Worm (Caenorhabditis elegans) whole organism, L4 larva: Measurements from ENCODE around the gene clec-76.

ENCODE experiments used
- F26F4.8 ChIP-seq: fragments of 200-800 bp; sonication (Bioruptor generic); conservative IDR thresholded peaks from 2 replicates; pipeline ENCODE4 v1.3.6; 2022; ENCODE audit warnings: missing genetic modification characterization, missing compliant biosample characterization
- F44E2.7 ChIP-seq: fragments of 200-800 bp; sonication (Bioruptor generic); IDR thresholded peaks from 2 replicates; pipeline ENCODE4 v2.1.2; 2022; ENCODE audit warnings: missing genetic modification characterization, missing compliant biosample characterization
- F49E8.2 ChIP-seq: sonication (generic microtip); optimal IDR thresholded peaks from 2 replicates; lab custom pipeline; 2016; ENCODE audit warnings: missing compliant biosample characterization, mild to moderate bottlenecking, missing genetic modification characterization, borderline replicate concordance
- T26A8.4 ChIP-seq: fragments of 200-800 bp; sonication (Bioruptor generic); IDR thresholded peaks from 2 replicates; pipeline ENCODE4 v1.3.6; 2022; ENCODE audit warnings: missing genetic modification characterization, missing compliant biosample characterization
- Y48G9A.11 ChIP-seq: fragments of 200-800 bp; sonication (Bioruptor generic); IDR thresholded peaks from 2 replicates; pipeline ENCODE4 v1.3.6; 2022; ENCODE audit warnings: missing genetic modification reagents, missing genetic modification characterization, missing compliant biosample characterization
- Y5F2A.4 ChIP-seq: fragments of 200-800 bp; sonication (Bioruptor generic); optimal IDR thresholded peaks from 2 replicates; lab custom pipeline; 2018; ENCODE audit warnings: mild to moderate bottlenecking, missing genetic modification characterization, missing compliant biosample characterization
- Y75B8A.6 ChIP-seq: fragments of 200-800 bp; sonication (Bioruptor generic); IDR thresholded peaks from 2 replicates; pipeline ENCODE4 v1.3.6; 2022; ENCODE audit warnings: missing genetic modification reagents, missing genetic modification characterization, missing compliant biosample characterization
- ceh-28 ChIP-seq: fragments of 150-350 bp; optimal IDR thresholded peaks from 2 replicates; lab custom pipeline; 2014; ENCODE audit warnings: missing biosample characterization, missing genetic modification reagents, missing genetic modification characterization
- ceh-32 ChIP-seq: sonication (generic microtip); optimal IDR thresholded peaks from 2 replicates; lab custom pipeline; 2016; ENCODE audit warnings: mild to moderate bottlenecking, missing genetic modification characterization, missing compliant biosample characterization; ENCODE audit not compliant: poor library complexity
- ceh-44 ChIP-seq: fragments of 200-800 bp; sonication (Bioruptor generic); IDR thresholded peaks from 2 replicates; pipeline ENCODE4 v1.3.6; 2022; ENCODE audit warnings: missing genetic modification reagents, missing genetic modification characterization, missing compliant biosample characterization
- ceh-62 ChIP-seq: sonication (generic microtip); optimal IDR thresholded peaks from 2 replicates; lab custom pipeline; 2017; ENCODE audit warnings: missing biosample characterization, missing genetic modification characterization
- ceh-82 ChIP-seq: sonication (generic microtip); optimal IDR thresholded peaks from 2 replicates; lab custom pipeline; 2017; ENCODE audit warnings: missing biosample characterization, missing genetic modification characterization
- ctbp-1 ChIP-seq: fragments of 200-800 bp; sonication (Bioruptor generic); IDR thresholded peaks from 2 replicates; pipeline ENCODE4 v1.3.6; 2022; ENCODE audit warnings: missing genetic modification reagents, missing genetic modification characterization, missing compliant biosample characterization
- daf-12 ChIP-seq: fragments of 150-350 bp; optimal IDR thresholded peaks from 2 replicates; lab custom pipeline; 2014; ENCODE audit warnings: missing biosample characterization, missing genetic modification reagents, missing genetic modification characterization
- daf-16 ChIP-seq, 3 experiments: sonication (generic microtip); optimal IDR thresholded peaks; 2 replicates each; lab custom pipeline; 2016 to 2017; ENCODE audit warnings: missing genetic modification characterization in 3 of 3, missing genetic modification reagents in 3 of 3, mild to moderate bottlenecking in 2 of 3, missing compliant biosample characterization in 2 of 3, missing biosample characterization in 1 of 3, moderate library complexity in 1 of 3
- daf-19 ChIP-seq: fragments of 200-800 bp; sonication (Bioruptor generic); conservative IDR thresholded peaks from 2 replicates; pipeline ENCODE4 v1.3.6; 2022; ENCODE audit warnings: missing genetic modification characterization, missing compliant biosample characterization
- dmd-6 ChIP-seq: fragments of 200-800 bp; sonication (Bioruptor generic); IDR thresholded peaks from 2 replicates; pipeline ENCODE4 v1.3.6; 2022; ENCODE audit warnings: missing genetic modification reagents, missing genetic modification characterization, missing compliant biosample characterization
- dmd-8 ChIP-seq: fragments of 200-800 bp; sonication (Bioruptor generic); IDR thresholded peaks from 2 replicates; pipeline ENCODE4 v1.3.6; 2022; ENCODE audit warnings: missing genetic modification characterization, missing compliant biosample characterization
- fkh-10 ChIP-seq: fragments of 150-350 bp; optimal IDR thresholded peaks from 2 replicates; lab custom pipeline; 2014; ENCODE audit warnings: missing biosample characterization, missing genetic modification reagents, missing genetic modification characterization
- fos-1 ChIP-seq: fragments of 150-350 bp; optimal IDR thresholded peaks from 2 replicates; lab custom pipeline; 2014; ENCODE audit warnings: missing biosample characterization, missing genetic modification characterization
- gei-8 ChIP-seq: fragments of 200-800 bp; sonication (Bioruptor generic); optimal IDR thresholded peaks from 2 replicates; lab custom pipeline; 2018; ENCODE audit warnings: mild to moderate bottlenecking, missing genetic modification characterization, missing compliant biosample characterization
- hif-1 ChIP-seq, 2 experiments: sonication (generic microtip); optimal IDR thresholded peaks; 2 replicates each; lab custom pipeline; 2016 to 2017; ENCODE audit warnings: missing compliant biosample characterization in 2 of 2, missing genetic modification characterization in 2 of 2, missing genetic modification reagents in 2 of 2, missing genotype in 2 of 2, mild to moderate bottlenecking in 1 of 2
- lim-7 ChIP-seq: fragments of 200-800 bp; sonication (Bioruptor generic); IDR thresholded peaks from 2 replicates; pipeline ENCODE4 v1.3.6; 2022; ENCODE audit warnings: missing genetic modification characterization, missing compliant biosample characterization
- lin-13 ChIP-seq: fragments of 150-350 bp; optimal IDR thresholded peaks from 2 replicates; lab custom pipeline; 2014; ENCODE audit warnings: missing biosample characterization, missing genetic modification reagents, missing genetic modification characterization
- lin-15B ChIP-seq: fragments of 150-350 bp; sonication (generic microtip); optimal IDR thresholded peaks from 3 replicates; lab custom pipeline; 2014; ENCODE audit warnings: missing biosample characterization, missing genetic modification characterization
- lin-29 ChIP-seq: fragments of 200-800 bp; sonication (Bioruptor generic); IDR thresholded peaks from 2 replicates; pipeline ENCODE4 v1.3.6; 2022; ENCODE audit warnings: missing genetic modification reagents, missing genetic modification characterization, missing compliant biosample characterization
- lin-38 ChIP-seq: fragments of 200-800 bp; sonication (Bioruptor generic); IDR thresholded peaks from 2 replicates; pipeline ENCODE4 v1.3.6; 2022; ENCODE audit warnings: missing genetic modification reagents, missing genetic modification characterization, missing compliant biosample characterization
- lsy-2 ChIP-seq, 2 experiments: fragments of 150-350 bp in 1 of 2; sonication (generic microtip) in 1 of 2; optimal IDR thresholded peaks; 2 replicates each; lab custom pipeline; 2014 to 2017; ENCODE audit warnings: missing biosample characterization in 2 of 2, missing genetic modification characterization in 2 of 2
- mdl-1 ChIP-seq, 2 experiments: fragments of 150-350 bp in 1 of 2; sonication (generic microtip) in 1 of 2; optimal IDR thresholded peaks; 2 replicates each; lab custom pipeline; 2014 to 2017; ENCODE audit warnings: missing biosample characterization in 2 of 2, missing genetic modification characterization in 2 of 2
- mdt-29 ChIP-seq: fragments of 200-800 bp; sonication (Bioruptor generic); IDR thresholded peaks from 2 replicates; pipeline ENCODE4 v1.3.6; 2022; ENCODE audit warnings: missing genetic modification reagents, missing genetic modification characterization, missing compliant biosample characterization
- mep-1 ChIP-seq: fragments of 150-350 bp; sonication (generic microtip); optimal IDR thresholded peaks from 3 replicates; lab custom pipeline; 2014; ENCODE audit warnings: missing biosample characterization, missing genetic modification characterization
- mxl-2 ChIP-seq: fragments of 200-800 bp; sonication (Bioruptor generic); conservative IDR thresholded peaks from 2 replicates; pipeline ENCODE4 v1.3.6; 2022; ENCODE audit warnings: missing genetic modification reagents, missing genetic modification characterization, missing compliant biosample characterization
- nhr-102 ChIP-seq: sonication (generic microtip); optimal IDR thresholded peaks from 2 replicates; lab custom pipeline; 2016; ENCODE audit warnings: mild to moderate bottlenecking, missing genetic modification characterization, moderate library complexity, missing compliant biosample characterization
- nhr-111 ChIP-seq: fragments of 200-800 bp; sonication (Bioruptor generic); optimal IDR thresholded peaks from 2 replicates; lab custom pipeline; 2018; ENCODE audit warnings: mild to moderate bottlenecking, missing genetic modification characterization, missing compliant biosample characterization
- nhr-237 ChIP-seq: sonication (generic microtip); optimal IDR thresholded peaks from 2 replicates; lab custom pipeline; 2017; ENCODE audit warnings: missing biosample characterization, missing genetic modification characterization
- nhr-28 ChIP-seq: fragments of 150-350 bp; optimal IDR thresholded peaks from 2 replicates; lab custom pipeline; 2014; ENCODE audit warnings: missing biosample characterization, missing genetic modification characterization
- nhr-77 ChIP-seq: fragments of 150-350 bp; optimal IDR thresholded peaks from 2 replicates; lab custom pipeline; 2014; ENCODE audit warnings: missing biosample characterization, missing genetic modification characterization
- pqm-1 ChIP-seq: sonication (generic microtip); optimal IDR thresholded peaks from 2 replicates; lab custom pipeline; 2017; ENCODE audit warnings: missing biosample characterization, missing genetic modification characterization
- rbr-2 ChIP-seq: sonication (generic microtip); optimal IDR thresholded peaks from 2 replicates; lab custom pipeline; 2016; ENCODE audit warnings: missing genotype, missing genetic modification characterization, missing compliant biosample characterization
- saeg-2 ChIP-seq: fragments of 200-800 bp; sonication (Bioruptor generic); IDR thresholded peaks from 2 replicates; pipeline ENCODE4 v1.3.6; 2022; ENCODE audit warnings: missing genetic modification reagents, missing genetic modification characterization, missing compliant biosample characterization
- set-16 ChIP-seq: fragments of 200-800 bp; sonication (Bioruptor generic); IDR thresholded peaks from 2 replicates; pipeline ENCODE4 v1.3.6; 2022; ENCODE audit warnings: missing genetic modification reagents, missing genetic modification characterization, missing compliant biosample characterization
- spr-1 ChIP-seq: sonication (generic microtip); optimal IDR thresholded peaks from 2 replicates; lab custom pipeline; 2016; ENCODE audit warnings: mild to moderate bottlenecking, missing genetic modification characterization, missing compliant biosample characterization
- unc-39 ChIP-seq: sonication (generic microtip); optimal IDR thresholded peaks from 2 replicates; lab custom pipeline; 2017; ENCODE audit warnings: missing biosample characterization, missing genetic modification characterization
- unc-62 ChIP-seq, 3 experiments: fragments of 150-350 bp in 1 of 3; sonication (generic microtip); optimal IDR thresholded peaks in 2 of 3; peaks in 1 of 3; 1 replicate in 1 of 3; 2 replicates in 2 of 3; lab custom pipeline; 2014 to 2017; ENCODE audit warnings: missing biosample characterization in 3 of 3, missing genetic modification characterization in 3 of 3, missing genetic modification reagents in 3 of 3, missing genotype in 1 of 3
- vab-7 ChIP-seq: fragments of 200-800 bp; sonication (Bioruptor generic); IDR thresholded peaks from 2 replicates; pipeline ENCODE4 v1.3.6; 2022; ENCODE audit warnings: missing genetic modification reagents, missing genetic modification characterization, missing compliant biosample characterization
- zip-11 ChIP-seq: fragments of 200-800 bp; sonication (Bioruptor generic); IDR thresholded peaks from 2 replicates; pipeline ENCODE4 v1.3.6; 2022; ENCODE audit warnings: missing genetic modification characterization, missing compliant biosample characterization
- zip-2 ChIP-seq: fragments of 150-350 bp; optimal IDR thresholded peaks from 2 replicates; lab custom pipeline; 2014; ENCODE audit warnings: missing biosample characterization, missing genetic modification characterization
- ztf-11 ChIP-seq: fragments of 150-350 bp; optimal IDR thresholded peaks from 2 replicates; lab custom pipeline; 2014; ENCODE audit warnings: missing biosample characterization, missing genetic modification characterization
- ztf-7 ChIP-seq: fragments of 150-350 bp; optimal IDR thresholded peaks from 2 replicates; lab custom pipeline; 2014; ENCODE audit warnings: missing biosample characterization, missing genetic modification characterization

The clec-76 gene

ce11 chrIV:3965013-3965412 is at the start of gene clec-76:
Gene clec-76, plus strand, starts transcription at chrIV:3965246.
- TF ChIP-seq saeg-2 (GFP tag; lab: Robert Waterston, UW) (no peak), F44E2.7 (GFP tag; lab: Robert Waterston, UW) (no peak), spr-1 (no peak), daf-19 (GFP tag; lab: Robert Waterston, UW) (no peak), set-16 (no peak), ztf-11 (tag; lab: Kevin White, UChicago) (no peak), pqm-1 (tag; lab: Kevin White, UChicago) (peak; percentile 3), F26F4.8 (no peak), nhr-102 (tag; lab: Kevin White, UChicago) (no peak), lin-15B (tag; lab: Kevin White, UChicago) (no peak), mdl-1 (tag; optimal IDR thresholded peaks at IDR 0.05; lab: Kevin White, UChicago) (no peak), nhr-237 (no peak), zip-11 (no peak), lin-38 (GFP tag; lab: Robert Waterston, UW) (no peak), lsy-2 (tag; optimal IDR thresholded peaks at IDR 0.05; lab: Kevin White, UChicago) (no peak), fos-1 (tag; lab: Kevin White, UChicago) (no peak), dmd-6 (GFP tag; lab: Robert Waterston, UW) (peak; percentile 36; the same call in 1 of the 2 replicates), nhr-77 (tag; lab: Kevin White, UChicago) (peak; percentile 58), ztf-7 (no peak), dmd-8 (no peak), F49E8.2 (tag; lab: Kevin White, UChicago) (no peak), daf-12 (tag; lab: Kevin White, UChicago) (no peak), unc-39 (tag; lab: Kevin White, UChicago) (no peak), ceh-44 (no peak), mep-1 (tag; lab: Kevin White, UChicago) (no peak), ceh-62 (tag; lab: Kevin White, UChicago) (no peak), lim-7 (GFP tag; lab: Robert Waterston, UW) (no peak), lin-29 (GFP tag; lab: Robert Waterston, UW) (no peak), nhr-111 (no peak), mdt-29 (GFP tag; lab: Robert Waterston, UW) (no peak), nhr-28 (tag; lab: Kevin White, UChicago) (peak; percentile 74), vab-7 (GFP tag; lab: Robert Waterston, UW) (no peak), ceh-82 (tag; lab: Kevin White, UChicago) (no peak), ceh-32 (tag; lab: Kevin White, UChicago) (no peak), rbr-2 (tag; lab: Kevin White, UChicago) (no peak), ctbp-1 (no peak), Y75B8A.6 (GFP tag; lab: Robert Waterston, UW) (no peak), Y5F2A.4 (GFP tag; lab: Kevin White, UChicago) (no peak), daf-16 (GFP tag; optimal IDR thresholded peaks at IDR 0.05; lab: Kevin White, UChicago) (no peak), daf-16 (tag; optimal IDR thresholded peaks at IDR 0.05; lab: Kevin White, UChicago) (peak; percentile 51), Y48G9A.11 (GFP tag; lab: Robert Waterston, UW) (no peak)

- no peak for TF ChIP-seq ceh-28 (tag; lab: Kevin White, UChicago)
- no peak for TF ChIP-seq nhr-77 (tag; lab: Kevin White, UChicago)
- TF ChIP-seq zip-2 (tag; lab: Kevin White, UChicago), result no peak
- no peak for TF ChIP-seq lin-15B (tag; lab: Kevin White, UChicago)
- no peak for TF ChIP-seq hif-1 (tag; optimal IDR thresholded peaks at IDR 0.05; lab: Kevin White, UChicago)
- no peak for TF ChIP-seq nhr-102 (tag; lab: Kevin White, UChicago)
- TF ChIP-seq T26A8.4 (GFP tag; lab: Robert Waterston, UW), result no peak
- TF ChIP-seq nhr-237, result no peak
- TF ChIP-seq mxl-2, result no peak
- TF ChIP-seq unc-62 (GFP tag; optimal IDR thresholded peaks at IDR 0.05 in 1 of 2; lab: Kevin White, UChicago), result no peak
- TF ChIP-seq unc-62 (tag; optimal IDR thresholded peaks at IDR 0.05; lab: Kevin White, UChicago), result no peak
- no peak for TF ChIP-seq gei-8 (GFP tag; lab: Kevin White, UChicago)
- no peak for TF ChIP-seq fkh-10 (GFP tag; lab: Kevin White, UChicago)
- no peak for TF ChIP-seq lin-13 (GFP tag; lab: Kevin White, UChicago)
Observed at ce11 chrIV:3915296-3915695, 49.8 kb upstream of the clec-76 start, which contains the start of gene srz-20. Gene srz-20, plus strand, starts transcription at chrIV:3915596.
